Worm (Caenorhabditis elegans): ENCODE data around the gene irld-2.

- TF ChIP-seq sox-4 (tag; optimal IDR thresholded peaks at IDR 0.05) (no peak), ets-4 (tag; optimal IDR thresholded peaks at IDR 0.05) (no peak), ztf-16 (tag; optimal IDR thresholded peaks at IDR 0.05) (no peak), ceh-14 (tag; optimal IDR thresholded peaks at IDR 0.05) (no peak), pax-1 (tag; optimal IDR thresholded peaks at IDR 0.05) (no peak), dmd-4 (tag; optimal IDR thresholded peaks at IDR 0.05; ENCODE audit: borderline replicate concordance) (no peak)
These were observed 30.0 kb downstream of the irld-2 start, which contains the start of gene C49F8.1 for ce11 chrX:13364897-13365296.
